Worm (Caenorhabditis elegans) whole organism, L4/young adult: ENCODE results near the gene alkb-7.

Experiments used
- W03F9.2 ChIP-seq: fragments of 150-350 bp; optimal IDR thresholded peaks from 2 replicates; lab custom pipeline; 2014; ENCODE audit warnings: missing biosample characterization, missing genetic modification characterization
- dao-5 ChIP-seq: sonication (generic microtip); optimal IDR thresholded peaks from 2 replicates; lab custom pipeline; 2016; ENCODE audit warnings: missing genotype, missing genetic modification characterization, moderate library complexity, missing compliant biosample characterization
- him-1 ChIP-seq: sonication (generic microtip); optimal IDR thresholded peaks from 2 replicates; lab custom pipeline; 2016; ENCODE audit warnings: missing genotype, missing genetic modification reagents, missing genetic modification characterization, missing compliant biosample characterization

DNA sequence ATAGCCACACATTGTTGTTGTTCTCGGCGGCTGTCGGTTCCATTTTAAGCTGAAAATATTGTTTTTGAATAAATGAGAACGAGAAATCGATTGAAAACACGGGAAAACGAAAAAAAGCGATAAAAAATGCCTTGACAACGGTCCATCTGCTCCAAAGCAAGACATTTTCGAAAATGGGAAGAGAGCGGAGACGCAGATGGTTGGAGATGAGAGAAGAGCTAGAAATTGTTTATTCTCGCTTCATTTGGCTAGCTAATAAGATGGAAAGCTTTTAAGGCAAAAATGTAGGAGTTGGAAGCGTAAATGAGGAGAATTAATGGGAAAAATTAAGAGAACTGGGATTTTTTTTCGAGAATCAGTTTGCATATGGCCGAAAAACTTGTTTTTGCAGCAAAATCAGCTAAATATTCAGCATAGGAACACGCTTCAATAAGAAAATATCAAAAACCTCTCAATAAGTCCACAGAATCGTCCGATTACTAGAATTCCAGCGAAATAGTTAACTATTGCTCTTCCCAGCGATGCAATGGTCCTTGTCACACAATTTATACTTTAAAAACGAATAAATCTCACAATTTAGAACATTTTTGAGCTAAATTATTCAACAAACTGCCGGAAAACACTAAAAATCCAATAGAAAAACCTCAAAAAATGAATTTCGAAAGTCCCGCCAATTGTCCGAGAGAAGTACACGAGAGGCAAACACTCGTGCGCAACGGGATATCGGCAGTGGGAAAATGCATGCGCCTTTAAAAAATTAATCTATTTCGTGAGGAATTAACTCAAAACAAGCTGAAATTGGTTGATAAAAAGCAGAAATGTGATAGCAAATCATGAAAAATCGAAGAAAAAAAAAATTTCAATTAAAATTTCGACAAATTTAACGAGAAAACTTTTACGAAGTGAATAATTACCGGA lies 49.4 kb downstream of the alkb-7 start, which contains the start of gene pisy-1:
- no peak for TF ChIP-seq dao-5 (tag; lab: Kevin White, UChicago)
- TF ChIP-seq him-1, result no peak
- TF ChIP-seq W03F9.2, result no peak
